Fruit fly (Drosophila melanogaster): Measurements from ENCODE around the gene Sid.

Sid gene

DNA sequence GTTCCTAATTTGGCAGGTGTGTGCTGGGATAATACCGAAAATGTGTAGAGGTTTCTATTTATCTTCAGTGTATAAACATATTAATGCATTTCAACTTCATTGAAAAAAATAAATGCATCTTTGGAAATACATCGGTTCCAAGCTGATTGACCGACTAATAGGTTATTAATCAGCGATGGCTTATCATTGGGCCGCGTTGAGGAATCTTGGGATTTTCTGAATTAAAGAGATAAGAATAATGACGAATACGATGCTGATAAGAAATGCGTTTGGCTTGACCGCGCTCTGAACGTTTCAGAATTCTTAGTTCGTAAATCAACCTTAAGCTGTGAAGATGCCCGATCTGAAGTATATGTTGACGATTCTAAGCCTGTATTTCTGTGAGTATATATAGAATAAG lies at the start of gene Sid:
Gene Sid (plus strand): TSS at position 301 of the 400 bp plus-strand sequence.
- TF ChIP-seq Dll (optimal IDR thresholded peaks at IDR 0.05) (no peak), usp (GFP tag; optimal IDR thresholded peaks at IDR 0.05) (no peak), pan (optimal IDR thresholded peaks at IDR 0.05) (no peak)

DNA sequence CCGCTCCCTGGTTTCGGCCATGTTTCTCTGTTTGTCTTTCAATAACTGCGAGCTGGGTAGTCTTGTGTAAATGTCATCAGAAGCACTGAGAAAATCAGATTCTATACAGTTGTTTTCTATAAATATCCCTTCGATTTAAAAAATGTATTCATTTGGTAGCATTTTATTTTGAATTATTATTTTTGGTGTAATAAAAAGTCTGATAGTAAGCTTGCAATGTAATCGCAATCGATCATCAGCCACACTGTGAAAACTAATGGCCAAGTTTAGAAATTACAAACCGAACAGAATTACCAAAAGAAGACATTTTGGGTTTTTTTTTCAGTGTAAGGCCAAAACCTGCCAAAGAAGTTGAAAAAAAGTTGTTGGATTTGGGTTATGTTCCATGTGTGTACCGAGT lies 49.7 kb upstream of the Sid start:
- TF ChIP-seq pan (optimal IDR thresholded peaks at IDR 0.05) (no peak), usp (GFP tag; optimal IDR thresholded peaks at IDR 0.05) (no peak), CG8478 (optimal IDR thresholded peaks at IDR 0.05) (no peak)

DNA sequence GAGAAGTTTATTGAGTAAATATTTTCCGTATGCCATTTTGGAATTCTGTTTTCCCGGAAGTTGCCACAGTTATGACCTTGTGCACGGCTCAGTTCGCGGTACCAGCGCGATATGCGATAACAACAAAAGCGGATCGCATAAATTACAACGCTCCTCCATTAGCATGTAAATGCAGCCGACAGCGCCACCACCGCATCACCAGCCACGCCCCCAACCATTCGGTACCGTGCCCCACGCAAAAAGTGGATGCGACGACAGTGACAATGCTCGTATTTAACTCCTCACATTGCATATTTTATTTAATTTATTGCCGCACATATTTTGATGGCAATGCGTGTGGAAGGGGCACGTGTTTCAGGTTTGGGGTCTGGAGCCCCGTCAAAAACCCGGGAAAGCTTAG lies 47.4 kb upstream of the Sid start:
- TF ChIP-seq EcR (GFP tag; optimal IDR thresholded peaks at IDR 0.05) (no peak), pan (optimal IDR thresholded peaks at IDR 0.05) (no peak), Dll (optimal IDR thresholded peaks at IDR 0.05) (no peak)

DNA sequence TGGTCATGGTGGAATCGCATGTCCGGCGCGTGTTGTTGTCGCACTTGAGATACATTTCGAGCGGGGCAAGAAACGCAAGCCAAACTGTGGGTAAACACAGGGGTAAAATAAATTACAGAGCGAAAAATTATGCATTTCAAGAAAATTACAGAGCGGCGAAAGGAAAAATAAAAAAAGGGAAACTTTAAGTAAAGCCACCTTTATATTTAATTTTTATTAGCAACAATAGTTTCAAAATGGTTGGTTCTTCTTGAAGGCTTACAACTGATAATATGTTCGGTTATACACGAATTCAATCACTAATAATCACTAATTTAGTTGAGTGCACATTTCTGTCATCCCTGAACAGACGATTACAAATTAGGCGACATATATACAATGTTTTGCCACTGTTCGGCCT lies 46.9 kb upstream of the Sid start:
- TF ChIP-seq EcR (GFP tag; optimal IDR thresholded peaks at IDR 0.05) (no peak), Dll (optimal IDR thresholded peaks at IDR 0.05) (no peak), psq (optimal IDR thresholded peaks at IDR 0.05) (no peak), CG8478 (optimal IDR thresholded peaks at IDR 0.05) (no peak), pan (optimal IDR thresholded peaks at IDR 0.05) (no peak), usp (GFP tag; optimal IDR thresholded peaks at IDR 0.05) (no peak)

DNA sequence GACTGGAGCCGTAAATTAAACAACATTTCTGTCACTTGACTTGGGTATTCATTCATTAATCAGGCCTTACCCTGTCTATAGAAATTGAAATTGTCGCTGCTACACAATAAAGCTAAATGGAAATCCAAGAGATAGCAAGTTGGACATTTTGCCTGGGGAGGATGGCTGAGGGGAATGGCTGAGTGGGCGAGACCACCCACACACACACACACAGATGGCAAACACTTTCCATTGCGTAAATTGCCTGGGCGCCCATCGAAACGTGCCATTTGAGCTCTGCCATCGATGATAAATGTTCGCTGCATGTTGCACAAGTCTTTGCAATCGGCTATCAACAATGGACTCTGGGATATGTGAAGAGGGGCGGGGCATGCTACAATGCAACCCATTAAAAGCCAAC lies 43.2 kb upstream of the Sid start:
- TF ChIP-seq CG8478 (optimal IDR thresholded peaks at IDR 0.05), result no peak
- TF ChIP-seq psq (optimal IDR thresholded peaks at IDR 0.05), result no peak
- no peak for TF ChIP-seq Dll (optimal IDR thresholded peaks at IDR 0.05)
- TF ChIP-seq pan (optimal IDR thresholded peaks at IDR 0.05), result no peak
- no peak for TF ChIP-seq EcR (GFP tag; optimal IDR thresholded peaks at IDR 0.05)
- TF ChIP-seq usp (GFP tag; optimal IDR thresholded peaks at IDR 0.05), result no peak

DNA sequence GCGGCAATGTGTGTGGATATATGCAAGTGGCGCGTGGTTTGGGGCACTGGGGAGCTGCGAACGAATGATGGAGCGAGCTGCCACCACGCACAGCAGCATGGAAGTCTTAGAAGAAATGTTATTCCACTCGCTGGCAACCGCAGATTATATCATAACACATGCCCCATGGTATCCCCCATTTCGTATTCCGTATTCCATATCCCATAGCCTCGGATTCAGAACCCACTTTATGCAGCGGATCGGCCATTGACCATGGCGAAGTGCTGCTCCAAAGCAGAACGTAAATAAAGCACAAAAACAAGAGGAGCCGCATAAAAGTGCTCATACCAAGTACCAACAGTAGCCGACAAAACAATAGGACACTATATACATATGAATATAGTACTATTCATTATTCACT lies 41.8 kb upstream of the Sid start:
- TF ChIP-seq Dll (optimal IDR thresholded peaks at IDR 0.05) (no peak), EcR (GFP tag; optimal IDR thresholded peaks at IDR 0.05) (peak in 1 of 2 experiments; percentile 57)

DNA sequence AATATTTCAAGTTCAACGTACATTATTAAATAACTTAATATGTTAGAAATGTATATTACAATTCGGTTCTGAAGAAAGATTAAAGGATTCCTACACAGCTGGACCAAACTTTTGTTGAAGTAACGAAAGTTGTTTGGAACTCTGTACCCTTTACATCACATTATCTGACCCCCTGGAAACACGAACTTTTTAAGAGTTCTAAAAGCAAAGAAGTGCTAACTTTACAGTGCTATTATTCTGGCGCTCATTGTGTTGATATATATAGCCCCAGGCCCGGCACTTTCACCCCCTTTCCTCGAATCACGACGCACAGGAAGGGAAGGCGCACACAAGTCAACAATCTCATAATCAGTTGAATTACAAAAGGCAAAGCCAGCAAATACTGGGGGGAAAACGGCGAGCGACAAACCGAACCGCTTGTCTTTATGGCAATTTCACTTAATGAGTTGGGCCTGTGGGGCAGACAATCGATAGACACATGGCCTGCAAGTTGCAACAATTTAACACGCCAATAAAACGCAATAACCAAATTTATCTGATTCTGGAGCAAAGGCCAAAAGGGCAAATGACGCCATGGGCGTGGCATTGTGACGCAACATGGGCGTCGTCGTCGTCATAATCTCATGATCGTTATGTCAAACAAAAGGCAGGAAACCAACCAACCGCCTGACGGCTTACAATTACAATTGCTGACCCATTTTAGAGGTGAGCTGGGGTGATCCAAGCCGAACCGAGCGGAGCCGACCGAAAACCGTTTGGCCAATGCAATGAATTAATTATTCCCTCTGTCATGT lies 41.1 kb upstream of the Sid start:
- TF ChIP-seq CG8478 (optimal IDR thresholded peaks at IDR 0.05), result no peak
- TF ChIP-seq EcR (GFP tag; optimal IDR thresholded peaks at IDR 0.05), result peak in 1 of 2 experiments; percentile 77

DNA sequence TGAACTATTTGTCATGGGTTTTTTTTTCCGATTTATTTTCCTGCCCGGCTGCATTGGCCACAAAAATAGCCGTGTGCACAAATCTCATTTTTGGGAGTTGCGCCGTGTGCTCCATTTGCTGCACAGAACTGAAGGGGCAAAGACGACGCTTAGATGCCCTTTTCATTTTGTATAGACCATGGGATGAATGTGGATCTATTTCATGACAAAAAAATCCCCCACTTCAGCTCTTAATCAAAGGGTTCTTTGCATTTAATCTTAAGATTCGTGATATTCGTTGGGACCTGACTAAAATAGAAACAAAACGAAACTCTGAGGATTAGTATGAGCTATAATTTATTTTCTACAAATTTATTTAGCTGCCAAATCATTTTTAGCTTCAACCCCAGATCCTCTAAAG lies 40.4 kb upstream of the Sid start:
- TF ChIP-seq CG8478 (optimal IDR thresholded peaks at IDR 0.05), result no peak
- no peak for TF ChIP-seq pan (optimal IDR thresholded peaks at IDR 0.05)

DNA sequence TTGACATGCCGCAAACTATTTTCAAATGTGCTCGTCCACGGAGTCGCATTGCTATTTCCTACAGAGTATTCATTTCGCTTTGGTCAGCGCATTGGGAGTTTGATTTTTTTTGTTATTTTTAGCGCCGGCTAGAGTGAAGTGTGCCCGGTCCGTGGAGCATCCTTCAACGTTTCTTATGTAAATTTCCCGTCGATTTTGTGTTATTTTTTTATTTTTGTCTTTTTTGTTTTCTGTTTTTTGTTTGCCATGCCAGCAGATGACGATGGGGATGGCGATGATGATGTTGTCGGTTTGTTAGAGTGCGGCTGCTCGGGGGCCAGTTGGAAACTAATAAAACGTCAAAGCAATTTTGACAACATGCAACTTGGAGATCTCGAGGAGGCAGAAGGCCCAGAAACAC lies 39.6 kb upstream of the Sid start:
- TF ChIP-seq pan (optimal IDR thresholded peaks at IDR 0.05), result no peak
- no peak for TF ChIP-seq psq (optimal IDR thresholded peaks at IDR 0.05)
- no peak for TF ChIP-seq Dll (optimal IDR thresholded peaks at IDR 0.05)
- no peak for TF ChIP-seq EcR (GFP tag; optimal IDR thresholded peaks at IDR 0.05)
- no peak for TF ChIP-seq usp (GFP tag; optimal IDR thresholded peaks at IDR 0.05)
- no peak for TF ChIP-seq CG8478 (optimal IDR thresholded peaks at IDR 0.05)

DNA sequence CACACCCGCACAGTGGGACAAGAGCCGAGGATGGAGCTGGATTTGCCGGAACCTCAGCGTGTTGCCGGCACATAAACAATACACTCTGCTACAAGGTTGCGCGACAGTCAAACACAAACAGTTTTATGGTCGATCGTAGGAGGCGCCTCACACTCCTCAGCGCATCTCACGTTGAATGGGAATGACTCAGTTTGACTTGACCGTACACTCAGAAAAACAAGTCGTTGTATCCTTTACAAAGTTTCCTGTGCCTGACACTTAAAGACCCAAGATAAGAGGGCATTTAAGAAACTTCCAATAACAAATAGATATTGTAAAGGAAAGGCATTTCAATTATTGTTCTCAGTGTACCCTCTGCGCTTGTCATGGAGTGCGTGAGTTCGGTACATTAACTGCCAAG lies 38.8 kb upstream of the Sid start:
- TF ChIP-seq Dll (optimal IDR thresholded peaks at IDR 0.05) (no peak), usp (GFP tag; optimal IDR thresholded peaks at IDR 0.05) (no peak), pan (optimal IDR thresholded peaks at IDR 0.05) (no peak)

DNA sequence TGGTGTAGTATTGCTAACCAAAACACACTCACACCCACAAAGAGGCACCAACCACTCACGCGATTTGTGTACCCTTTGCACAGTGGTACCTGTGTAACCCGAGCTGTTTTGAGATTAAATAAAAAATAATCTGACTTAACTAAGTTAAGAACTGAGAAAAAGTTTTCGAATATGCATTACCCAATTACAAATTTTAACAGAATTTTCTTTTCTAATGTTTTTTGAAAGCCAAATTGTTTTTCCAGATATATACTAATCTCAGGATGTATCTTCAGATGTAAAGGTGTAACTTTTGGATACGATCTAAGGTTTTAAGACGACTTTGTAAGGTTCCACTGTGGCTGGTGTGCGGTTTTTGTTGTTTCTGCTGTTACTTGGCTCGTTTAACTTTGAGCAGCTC lies 36.8 kb upstream of the Sid start:
- no peak for TF ChIP-seq psq (optimal IDR thresholded peaks at IDR 0.05)
- TF ChIP-seq usp (GFP tag; optimal IDR thresholded peaks at IDR 0.05), result no peak
- TF ChIP-seq CG8478 (optimal IDR thresholded peaks at IDR 0.05), result no peak
- no peak for TF ChIP-seq EcR (GFP tag; optimal IDR thresholded peaks at IDR 0.05)
- TF ChIP-seq Dll (optimal IDR thresholded peaks at IDR 0.05), result no peak
- no peak for TF ChIP-seq pan (optimal IDR thresholded peaks at IDR 0.05)

DNA sequence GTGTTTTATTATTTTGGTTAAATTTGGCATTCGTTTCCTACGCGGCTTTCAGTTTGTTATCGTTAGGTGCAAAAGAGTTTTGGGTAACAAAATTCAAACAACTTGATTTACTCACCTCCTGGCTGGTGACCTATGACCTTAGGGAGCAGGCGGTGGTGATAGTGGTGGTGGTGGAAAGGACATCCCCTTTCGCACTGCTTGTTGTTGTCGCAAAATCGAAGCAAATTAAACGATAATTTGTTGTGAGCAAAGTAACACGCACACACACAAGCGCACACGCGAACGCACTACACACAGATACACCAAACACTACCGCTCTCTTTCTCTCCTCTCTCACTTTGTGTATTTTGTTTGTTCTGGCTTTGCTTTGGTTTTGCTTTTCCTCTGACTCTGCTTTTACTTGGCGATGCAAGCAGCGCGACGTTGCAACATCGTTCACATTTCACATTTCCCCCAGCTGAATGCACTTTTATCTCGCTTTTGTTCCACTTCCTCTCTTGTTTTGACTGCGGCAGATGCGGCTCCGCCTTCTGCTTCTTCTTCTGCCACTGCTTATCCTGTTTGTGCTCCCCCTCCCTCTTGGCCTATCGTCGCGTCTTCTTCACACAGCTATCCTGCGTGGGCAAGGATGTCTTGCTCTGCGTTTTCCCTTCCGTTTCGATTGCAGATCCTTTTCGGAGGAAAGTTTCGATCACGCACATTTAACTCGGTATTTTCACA lies 36.1 kb upstream of the Sid start:
- TF ChIP-seq psq (optimal IDR thresholded peaks at IDR 0.05) (no peak), usp (GFP tag; optimal IDR thresholded peaks at IDR 0.05) (no peak), Dll (optimal IDR thresholded peaks at IDR 0.05) (peak; percentile 25), pan (optimal IDR thresholded peaks at IDR 0.05) (no peak), CG8478 (optimal IDR thresholded peaks at IDR 0.05) (no peak)

Measured in whole organism.